Fruit fly (Drosophila melanogaster): ENCODE data around the gene naz.

DNA sequence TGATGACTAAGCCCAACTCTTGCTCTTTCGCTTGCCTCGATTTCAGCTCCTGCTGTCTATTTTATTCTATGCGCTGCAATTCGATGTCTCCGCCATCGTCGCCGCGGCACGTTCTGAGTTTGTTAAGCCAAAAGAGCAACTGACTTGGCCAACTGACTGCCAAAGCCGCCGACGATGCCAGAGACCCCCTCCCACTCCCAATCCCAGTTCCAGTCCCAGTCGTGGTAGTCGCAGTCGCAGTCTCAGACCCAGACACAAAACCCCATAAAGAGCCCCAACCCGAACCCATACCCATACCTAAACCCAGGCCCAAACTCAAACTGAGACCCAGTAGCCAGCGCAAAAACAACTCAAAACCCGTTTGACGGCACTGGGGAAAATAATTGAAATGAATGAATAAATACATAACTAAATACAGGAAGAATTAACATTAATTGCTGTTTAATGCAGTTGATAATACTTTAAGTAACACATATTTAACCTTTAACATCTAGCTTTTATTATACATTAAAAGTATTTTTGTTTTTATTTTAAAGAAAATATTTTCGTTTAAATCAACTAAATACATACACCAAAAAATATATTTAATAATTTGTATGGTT lies 17.9 kb downstream of the naz start:
- TF ChIP-seq Sp1 (GFP tag; optimal IDR thresholded peaks at IDR 0.05): no peak
- no peak for TF ChIP-seq Hr78 (GFP tag; optimal IDR thresholded peaks at IDR 0.05)
- no peak for TF ChIP-seq usp (GFP tag; optimal IDR thresholded peaks at IDR 0.05)
